Fruit fly (Drosophila melanogaster): Measurements from ENCODE around the gene CG33995.

The CG33995 gene

dm6 chr2L:5043495-5044146 is 551 bp downstream of the CG33995 start (continued):
- TF ChIP-seq H2.0 (GFP tag; IDR thresholded peaks at IDR 0.05), result 0 out of 2 replicates have a peak, but pooled peaks have one; percentile 23
- peak; percentile 40 for TF ChIP-seq pum (GFP tag; optimal IDR thresholded peaks at IDR 0.05)
- TF ChIP-seq CG17385 (GFP tag; optimal IDR thresholded peaks at IDR 0.05), result peak; percentile 21
- no peak for TF ChIP-seq TFAM (GFP tag; optimal IDR thresholded peaks at IDR 0.05)
- no peak for TF ChIP-seq CHES-1-like (GFP tag; optimal IDR thresholded peaks at IDR 0.05)
- TF ChIP-seq CG4707 (GFP tag; optimal IDR thresholded peaks at IDR 0.05), result no peak
- no peak for TF ChIP-seq CG8478 (optimal IDR thresholded peaks at IDR 0.05)
- TF ChIP-seq Adf1 (GFP tag; IDR thresholded peaks at IDR 0.05), result no peak
- peak; percentile 49 for TF ChIP-seq BtbVII (GFP tag; optimal IDR thresholded peaks at IDR 0.05)
- TF ChIP-seq Mes4 (GFP tag; optimal IDR thresholded peaks at IDR 0.05), result no peak
- peak; percentile 60 for TF ChIP-seq sd (tag; optimal IDR thresholded peaks at IDR 0.05)
- TF ChIP-seq B-H2 (GFP tag; optimal IDR thresholded peaks at IDR 0.05), result no peak
- TF ChIP-seq CG9817 (tag; optimal IDR thresholded peaks at IDR 0.05), result peak; percentile 37
- peak; percentile 31 for TF ChIP-seq unpg (GFP tag; optimal IDR thresholded peaks at IDR 0.05)
- 0 out of 2 replicates have a peak, but pooled peaks have one; percentile 12 for TF ChIP-seq CG31224 (GFP tag; IDR thresholded peaks at IDR 0.05)
- no peak for TF ChIP-seq CG12071 (GFP tag; optimal IDR thresholded peaks at IDR 0.05)
- TF ChIP-seq ato (GFP tag; IDR thresholded peaks at IDR 0.05; ENCODE audit: partially characterized antibody), result no peak
- peak; percentile 55 for TF ChIP-seq CG14441 (GFP tag; IDR thresholded peaks at IDR 0.05)
- no peak for TF ChIP-seq E2f1 (GFP tag; IDR thresholded peaks at IDR 0.05)
- no peak for TF ChIP-seq Gsc (GFP tag; IDR thresholded peaks at IDR 0.05)
- no peak for TF ChIP-seq CG4282 (GFP tag; optimal IDR thresholded peaks at IDR 0.05)
- TF ChIP-seq vvl (GFP tag; IDR thresholded peaks at IDR 0.05), result peak; percentile 20; the same call in 1 of the 2 replicates
- peak; percentile 62 for TF ChIP-seq NfI (GFP tag; optimal IDR thresholded peaks at IDR 0.05)
- TF ChIP-seq CG34376 (GFP tag; optimal IDR thresholded peaks at IDR 0.05), result no peak
- peak; percentile 23; the same call in 1 of the 2 replicates for TF ChIP-seq CG6272 (GFP tag; IDR thresholded peaks at IDR 0.05)
- peak; percentile 26 for TF ChIP-seq chn (GFP tag; optimal IDR thresholded peaks at IDR 0.05)
- no peak for TF ChIP-seq CG6175 (GFP tag; IDR thresholded peaks at IDR 0.05)
- TF ChIP-seq hbn (GFP tag; IDR thresholded peaks at IDR 0.05; ENCODE audit: partially characterized antibody), result no peak
- TF ChIP-seq NFAT (GFP tag; IDR thresholded peaks at IDR 0.05), result peak; percentile 62; the same call in 1 of the 2 replicates
- TF ChIP-seq CrebB (tag; optimal IDR thresholded peaks at IDR 0.05), result no peak
- no peak for TF ChIP-seq Ada2b (GFP tag; IDR thresholded peaks at IDR 0.05)
- no peak for TF ChIP-seq Dp (GFP tag; optimal IDR thresholded peaks at IDR 0.05)
- TF ChIP-seq CG2116 (GFP tag; optimal IDR thresholded peaks at IDR 0.05), result no peak
- TF ChIP-seq CG12219 (GFP tag; optimal IDR thresholded peaks at IDR 0.05), result no peak
- TF ChIP-seq CG15696 (tag; optimal IDR thresholded peaks at IDR 0.05), result no peak
- peak; percentile 60 for TF ChIP-seq stc (GFP tag; IDR thresholded peaks at IDR 0.05)
- no peak for TF ChIP-seq CG2875 (GFP tag; optimal IDR thresholded peaks at IDR 0.05)
- no peak for TF ChIP-seq ara (GFP tag; IDR thresholded peaks at IDR 0.05)
- no peak for TF ChIP-seq Hsf (GFP tag; optimal IDR thresholded peaks at IDR 0.05)
- no peak for TF ChIP-seq CG7357 (GFP tag; IDR thresholded peaks at IDR 0.05)
- no peak for TF ChIP-seq Ravus (GFP tag; IDR thresholded peaks at IDR 0.05)
- no peak for TF ChIP-seq Dref (GFP tag; IDR thresholded peaks at IDR 0.05)
- 0 out of 2 replicates have a peak, but pooled peaks have one; percentile 31 for TF ChIP-seq CG32767 (GFP tag; IDR thresholded peaks at IDR 0.05)
- TF ChIP-seq so (GFP tag; IDR thresholded peaks at IDR 0.05), result 0 out of 3 replicates have a peak, but pooled peaks have one; percentile 8
- peak; percentile 31 for TF ChIP-seq CG12942 (GFP tag; optimal IDR thresholded peaks at IDR 0.05)
- TF ChIP-seq pita (GFP tag; optimal IDR thresholded peaks at IDR 0.05), result no peak
- TF ChIP-seq Chrac-16 (GFP tag; optimal IDR thresholded peaks at IDR 0.05), result peak; percentile 22
- TF ChIP-seq Xbp1 (GFP tag; optimal IDR thresholded peaks at IDR 0.05), result peak; percentile 63
- TF ChIP-seq CG2199 (GFP tag; IDR thresholded peaks at IDR 0.05), result no peak
- TF ChIP-seq psq (GFP tag; optimal IDR thresholded peaks at IDR 0.05), result no peak
- TF ChIP-seq zen (tag; optimal IDR thresholded peaks at IDR 0.05), result no peak

Data from whole organism, embryonic.